Worm (Caenorhabditis elegans) whole organism, L2 larva: ENCODE measurements around the gene T06A10.106.
A peak's percentile ranks its signal among the peaks of the same experiment; 100 is the strongest.

Experiments used
- C34F6.9 ChIP-seq: fragments of 150-350 bp; optimal IDR thresholded peaks from 2 replicates; lab custom pipeline; 2014; ENCODE audit warnings: missing biosample characterization, missing genetic modification characterization
- F13H6.1 ChIP-seq: sonication (generic microtip); optimal IDR thresholded peaks from 2 replicates; lab custom pipeline; 2016; ENCODE audit warnings: missing genetic modification characterization, missing compliant biosample characterization
- R02D3.7 ChIP-seq: fragments of 150-350 bp; optimal IDR thresholded peaks from 2 replicates; lab custom pipeline; 2014; ENCODE audit warnings: missing biosample characterization, missing genetic modification characterization
- Y55F3AM.14 ChIP-seq: fragments of 200-800 bp; sonication (Bioruptor generic); optimal IDR thresholded peaks from 2 replicates; lab custom pipeline; 2018; ENCODE audit warnings: mild to moderate bottlenecking, missing genetic modification characterization, missing compliant biosample characterization
- aly-2 ChIP-seq: fragments of 150-350 bp; optimal IDR thresholded peaks from 2 replicates; lab custom pipeline; 2014; ENCODE audit warnings: missing biosample characterization, missing genetic modification characterization
- blmp-1 ChIP-seq: sonication (generic microtip); optimal IDR thresholded peaks from 2 replicates; lab custom pipeline; 2017; ENCODE audit warnings: missing genetic modification characterization, mild to moderate bottlenecking, missing compliant biosample characterization, antibody characterized with exemption, moderate library complexity; ENCODE audit not compliant: insufficient read depth
- ceh-16 ChIP-seq: fragments of 150-350 bp; optimal IDR thresholded peaks from 2 replicates; lab custom pipeline; 2014; ENCODE audit warnings: missing biosample characterization, missing genetic modification characterization
- ceh-82 ChIP-seq: fragments of 150-350 bp; optimal IDR thresholded peaks from 2 replicates; lab custom pipeline; 2014; ENCODE audit warnings: missing biosample characterization, missing genetic modification characterization
- crh-2 ChIP-seq: sonication (generic microtip); optimal IDR thresholded peaks from 2 replicates; lab custom pipeline; 2017; ENCODE audit warnings: missing biosample characterization, missing genetic modification characterization
- dmd-4 ChIP-seq: sonication (generic microtip); optimal IDR thresholded peaks from 2 replicates; lab custom pipeline; 2017; ENCODE audit warnings: missing biosample characterization, missing genetic modification characterization
- egl-27 ChIP-seq: sonication (generic microtip); optimal IDR thresholded peaks from 3 replicates; lab custom pipeline; 2017; ENCODE audit warnings: missing biosample characterization, missing genetic modification reagents, missing genetic modification characterization
- elt-3 ChIP-seq: sonication (generic microtip); optimal IDR thresholded peaks from 2 replicates; lab custom pipeline; 2017; ENCODE audit warnings: missing biosample characterization, missing genetic modification characterization
- gmeb-1 ChIP-seq: fragments of 150-350 bp; optimal IDR thresholded peaks from 2 replicates; lab custom pipeline; 2014; ENCODE audit warnings: missing biosample characterization, missing genetic modification characterization
- lin-11 ChIP-seq: fragments of 150-350 bp; sonication (generic microtip); optimal IDR thresholded peaks from 2 replicates; lab custom pipeline; 2014; ENCODE audit warnings: missing biosample characterization, missing genetic modification characterization, inconsistent platforms, mixed read lengths
- lin-13 ChIP-seq: fragments of 150-350 bp; optimal IDR thresholded peaks from 2 replicates; lab custom pipeline; 2014; ENCODE audit warnings: missing biosample characterization, missing genetic modification reagents, missing genetic modification characterization
- lin-39 ChIP-seq: fragments of 150-350 bp; optimal IDR thresholded peaks from 2 replicates; lab custom pipeline; 2014; ENCODE audit warnings: missing biosample characterization, missing genetic modification reagents, missing genetic modification characterization
- lsy-2 ChIP-seq, 2 experiments: fragments of 150-350 bp in 1 of 2; sonication (generic microtip) in 1 of 2; optimal IDR thresholded peaks; 2 replicates each; lab custom pipeline; 2014 to 2017; ENCODE audit warnings: missing biosample characterization in 2 of 2, missing genetic modification characterization in 2 of 2
- mbf-1 ChIP-seq: sonication (generic microtip); optimal IDR thresholded peaks from 2 replicates; lab custom pipeline; 2017; ENCODE audit warnings: missing biosample characterization, missing genetic modification characterization
- mdl-1 ChIP-seq, 2 experiments: fragments of 150-350 bp in 1 of 2; sonication (generic microtip) in 1 of 2; optimal IDR thresholded peaks; 2 replicates each; lab custom pipeline; 2017; ENCODE audit warnings: missing biosample characterization in 2 of 2, missing genetic modification characterization in 2 of 2
- nhr-10 ChIP-seq: sonication (generic microtip); optimal IDR thresholded peaks from 2 replicates; lab custom pipeline; 2017; ENCODE audit warnings: missing biosample characterization, missing genetic modification characterization
- nhr-11 ChIP-seq: fragments of 150-350 bp; optimal IDR thresholded peaks from 2 replicates; lab custom pipeline; 2014; ENCODE audit warnings: missing biosample characterization, missing genetic modification characterization
- nhr-12 ChIP-seq: fragments of 150-350 bp; optimal IDR thresholded peaks from 2 replicates; lab custom pipeline; 2014; ENCODE audit warnings: missing biosample characterization, missing genetic modification characterization
- nhr-129 ChIP-seq: fragments of 150-350 bp; optimal IDR thresholded peaks from 2 replicates; lab custom pipeline; 2014; ENCODE audit warnings: missing biosample characterization, missing genetic modification characterization
- nhr-21 ChIP-seq: fragments of 150-350 bp; optimal IDR thresholded peaks from 2 replicates; lab custom pipeline; 2014; ENCODE audit warnings: missing biosample characterization, missing genetic modification characterization
- nhr-23 ChIP-seq: fragments of 150-350 bp; optimal IDR thresholded peaks from 2 replicates; lab custom pipeline; 2014; ENCODE audit warnings: missing biosample characterization, missing genetic modification reagents, missing genetic modification characterization
- nhr-237 ChIP-seq: fragments of 150-350 bp; optimal IDR thresholded peaks from 2 replicates; lab custom pipeline; 2014; ENCODE audit warnings: missing biosample characterization, missing genetic modification characterization
- nhr-25 ChIP-seq: fragments of 150-350 bp; sonication (generic microtip); optimal IDR thresholded peaks from 3 replicates; lab custom pipeline; 2014; ENCODE audit warnings: missing biosample characterization, missing genetic modification characterization
- nhr-77 ChIP-seq: fragments of 150-350 bp; optimal IDR thresholded peaks from 2 replicates; lab custom pipeline; 2014; ENCODE audit warnings: missing biosample characterization, missing genetic modification characterization
- peb-1 ChIP-seq: fragments of 150-350 bp; optimal IDR thresholded peaks from 2 replicates; lab custom pipeline; 2014; ENCODE audit warnings: missing biosample characterization, missing genetic modification characterization
- sem-4 ChIP-seq: fragments of 150-350 bp; optimal IDR thresholded peaks from 2 replicates; lab custom pipeline; 2014; ENCODE audit warnings: missing biosample characterization, missing genetic modification reagents, missing genetic modification characterization
- sma-3 ChIP-seq: sonication (generic microtip); optimal IDR thresholded peaks from 2 replicates; lab custom pipeline; 2016; ENCODE audit warnings: missing genetic modification reagents, missing genetic modification characterization, missing compliant biosample characterization
- sma-9 ChIP-seq, 2 experiments: fragments of 150-350 bp in 1 of 2; sonication (generic microtip) in 1 of 2; optimal IDR thresholded peaks; 2 replicates each; lab custom pipeline; 2014 to 2016; ENCODE audit warnings: missing genetic modification characterization in 2 of 2, mild to moderate bottlenecking in 1 of 2, missing biosample characterization in 1 of 2, missing compliant biosample characterization in 1 of 2, missing genetic modification reagents in 1 of 2, moderate library complexity in 1 of 2
- unc-39 ChIP-seq: fragments of 150-350 bp; optimal IDR thresholded peaks from 2 replicates; lab custom pipeline; 2014; ENCODE audit warnings: missing biosample characterization, missing genetic modification characterization
- unc-55 ChIP-seq: fragments of 150-350 bp; sonication (generic microtip); optimal IDR thresholded peaks from 3 replicates; lab custom pipeline; 2014; ENCODE audit warnings: missing biosample characterization, missing genetic modification reagents, missing genetic modification characterization
- zag-1 ChIP-seq: fragments of 150-350 bp; optimal IDR thresholded peaks from 2 replicates; lab custom pipeline; 2014; ENCODE audit warnings: missing biosample characterization, missing genetic modification characterization
- ztf-1 ChIP-seq: fragments of 200-800 bp; sonication (Bioruptor generic); conservative IDR thresholded peaks from 2 replicates; pipeline ENCODE4 v1.3.6; 2022; ENCODE audit warnings: missing genetic modification characterization, missing compliant biosample characterization
- ztf-11 ChIP-seq: sonication (generic microtip); optimal IDR thresholded peaks from 2 replicates; lab custom pipeline; 2017; ENCODE audit warnings: missing biosample characterization, missing genetic modification characterization
- ztf-4 ChIP-seq: fragments of 150-350 bp; optimal IDR thresholded peaks from 2 replicates; lab custom pipeline; 2014; ENCODE audit warnings: missing biosample characterization, missing genetic modification characterization

Gene T06A10.106

DNA sequence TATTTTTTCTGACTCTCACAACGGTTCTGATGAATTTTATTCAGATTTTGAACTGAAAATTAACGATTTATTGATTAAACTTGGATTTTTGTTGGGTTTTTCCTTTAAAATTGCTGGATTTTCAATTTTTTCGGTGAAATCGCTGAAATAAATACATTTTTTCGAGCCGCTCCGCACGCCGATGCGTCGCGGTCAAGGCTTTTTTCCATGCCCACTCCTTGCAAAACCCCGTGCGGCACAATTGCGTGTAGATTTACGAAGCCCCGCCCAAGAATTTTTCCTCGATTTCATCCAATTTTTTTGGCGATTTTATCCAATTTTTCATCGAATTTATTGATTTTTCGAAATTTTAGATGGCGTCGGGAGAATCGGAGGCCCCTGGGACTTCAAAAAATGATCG is 3.3 kb downstream of the T06A10.106 start, which contains the start of gene gtsf-1 (continued):
- TF ChIP-seq nhr-11 (tag; lab: Kevin White, UChicago) (no peak), blmp-1 (tag; lab: Kevin White, UChicago) (peak; percentile 28), mbf-1 (tag; lab: Kevin White, UChicago) (no peak), unc-39 (tag; lab: Kevin White, UChicago) (no peak), nhr-25 (tag; lab: Kevin White, UChicago) (peak; percentile 84), sma-9 (GFP tag; optimal IDR thresholded peaks at IDR 0.05; lab: Kevin White, UChicago) (peak; percentile 64), sma-9 (tag; optimal IDR thresholded peaks at IDR 0.05; lab: Kevin White, UChicago) (no peak)

DNA sequence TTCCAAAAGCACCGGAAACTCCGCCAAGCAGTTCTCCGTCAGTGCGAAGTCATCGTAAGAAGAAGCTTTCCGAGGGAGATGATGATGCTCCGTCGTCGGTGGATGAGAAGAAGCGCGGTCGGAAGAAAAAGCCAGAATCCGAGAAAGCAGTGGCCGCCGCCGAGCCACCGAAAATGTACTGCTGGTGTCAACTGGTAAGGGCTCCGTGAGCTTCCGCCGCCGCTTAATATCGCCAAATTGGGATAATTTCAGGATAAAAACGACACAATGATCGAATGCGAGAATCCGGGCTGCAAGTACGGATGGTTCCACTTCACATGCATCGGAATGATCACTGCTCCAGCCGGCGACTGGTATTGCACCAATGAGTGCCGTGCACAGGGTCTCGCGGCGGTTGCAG is 3.9 kb downstream of the T06A10.106 start:
- TF ChIP-seq R02D3.7 (tag; lab: Kevin White, UChicago) (no peak), elt-3 (tag; lab: Kevin White, UChicago) (no peak), egl-27 (tag; lab: Kevin White, UChicago) (no peak), ztf-1 (no peak), ceh-82 (tag; lab: Kevin White, UChicago) (no peak), nhr-77 (tag; lab: Kevin White, UChicago) (no peak), unc-55 (GFP tag; lab: Kevin White, UChicago) (no peak), lin-13 (GFP tag; lab: Kevin White, UChicago) (no peak), zag-1 (no peak), lin-39 (tag; lab: Kevin White, UChicago) (no peak)

DNA sequence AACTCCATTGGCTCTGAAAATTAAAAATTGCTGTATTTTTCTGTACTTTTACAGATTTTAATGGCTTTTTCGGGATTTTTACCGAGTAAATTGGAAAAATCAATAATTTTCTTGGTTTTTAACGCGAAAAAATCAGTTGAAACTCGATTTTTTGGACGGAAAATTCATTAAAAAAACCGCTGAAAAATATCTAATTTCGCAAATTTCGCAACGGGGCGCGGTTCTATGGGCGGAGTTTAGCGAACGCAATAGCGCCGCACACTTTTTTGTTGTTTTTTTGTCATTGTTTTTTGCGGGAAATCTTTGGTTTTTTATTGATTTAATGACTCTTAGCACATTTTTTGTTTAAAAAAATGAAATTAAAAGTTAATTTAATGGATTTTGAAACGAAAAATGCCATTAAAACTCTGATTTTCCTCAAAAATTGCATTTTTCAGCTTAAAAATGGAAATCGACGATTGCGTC is 5.3 kb downstream of the T06A10.106 start, which contains the start of the genes mel-46 and lsy-13:
Gene mel-46 (minus strand): TSS at position 51 of the 465 bp plus-strand sequence.
Gene lsy-13 (plus strand): TSS at position 440 of the 465 bp plus-strand sequence.
- peak; percentile 38 for TF ChIP-seq gmeb-1
- TF ChIP-seq aly-2 (tag; lab: Kevin White, UChicago): no peak
- TF ChIP-seq R02D3.7 (tag; lab: Kevin White, UChicago): no peak
- no peak for TF ChIP-seq Y55F3AM.14 (GFP tag; lab: Kevin White, UChicago)
- peak; percentile 77 for TF ChIP-seq unc-55 (GFP tag; lab: Kevin White, UChicago)
- TF ChIP-seq mdl-1 (tag; optimal IDR thresholded peaks at IDR 0.05; lab: Kevin White, UChicago): no peak
- TF ChIP-seq dmd-4 (tag; lab: Kevin White, UChicago): no peak
- no peak for TF ChIP-seq ztf-1
- no peak for TF ChIP-seq ceh-16 (tag; lab: Kevin White, UChicago)
- TF ChIP-seq sma-9 (GFP tag; optimal IDR thresholded peaks at IDR 0.05; lab: Kevin White, UChicago): no peak
- TF ChIP-seq sma-9 (tag; optimal IDR thresholded peaks at IDR 0.05; lab: Kevin White, UChicago): no peak
- peak; percentile 15 for TF ChIP-seq lin-11 (tag; lab: Kevin White, UChicago)
- peak; percentile 28 to 62 for TF ChIP-seq lsy-2 (tag; optimal IDR thresholded peaks at IDR 0.05; lab: Kevin White, UChicago)
- peak; percentile 48 for TF ChIP-seq nhr-25 (tag; lab: Kevin White, UChicago)
- no peak for TF ChIP-seq nhr-21 (tag; lab: Kevin White, UChicago)
- TF ChIP-seq F13H6.1 (tag; lab: Kevin White, UChicago): peak; percentile 15
- TF ChIP-seq nhr-23 (tag; lab: Kevin White, UChicago): no peak
- no peak for TF ChIP-seq mbf-1 (tag; lab: Kevin White, UChicago)
- no peak for TF ChIP-seq nhr-10
- peak; percentile 52 for TF ChIP-seq lin-13 (GFP tag; lab: Kevin White, UChicago)
- TF ChIP-seq nhr-77 (tag; lab: Kevin White, UChicago): no peak
- peak; percentile 35 for TF ChIP-seq nhr-129
- TF ChIP-seq sem-4: peak; percentile 23
- TF ChIP-seq sma-3 (GFP tag; lab: Kevin White, UChicago): peak; percentile 43
- peak; percentile 62 for TF ChIP-seq C34F6.9
- no peak for TF ChIP-seq ztf-11 (tag; lab: Kevin White, UChicago)
- peak; percentile 13 for TF ChIP-seq crh-2 (tag; lab: Kevin White, UChicago)

DNA sequence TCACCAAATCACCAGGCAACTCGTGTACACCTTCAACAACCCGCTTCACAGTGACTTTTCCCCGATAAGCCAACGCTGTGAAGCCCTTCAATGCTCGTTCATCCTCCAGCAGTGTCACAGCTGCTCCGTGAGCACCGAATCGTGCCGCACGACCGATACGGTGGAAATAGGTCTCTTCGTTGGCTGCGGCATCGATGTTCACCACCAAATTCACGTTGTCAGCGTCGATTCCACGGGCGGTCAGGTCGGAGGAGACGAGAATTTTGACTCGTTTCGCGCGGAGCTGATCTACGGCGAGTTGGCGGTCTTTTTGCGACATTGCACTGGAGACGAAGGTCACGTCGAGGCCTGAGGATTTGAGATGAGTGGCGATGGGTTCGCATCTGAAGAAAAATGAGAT is 8.1 kb downstream of the T06A10.106 start:
- TF ChIP-seq nhr-21 (tag; lab: Kevin White, UChicago) (no peak), peb-1 (tag; lab: Kevin White, UChicago) (no peak), lin-39 (tag; lab: Kevin White, UChicago) (no peak), ztf-4 (tag; lab: Kevin White, UChicago) (no peak), F13H6.1 (tag; lab: Kevin White, UChicago) (no peak), unc-39 (tag; lab: Kevin White, UChicago) (no peak), sma-3 (GFP tag; lab: Kevin White, UChicago) (no peak), nhr-77 (tag; lab: Kevin White, UChicago) (no peak), nhr-12 (tag; lab: Kevin White, UChicago) (no peak), nhr-237 (no peak), egl-27 (tag; lab: Kevin White, UChicago) (no peak), crh-2 (tag; lab: Kevin White, UChicago) (no peak), nhr-10 (no peak), mdl-1 (tag; optimal IDR thresholded peaks at IDR 0.05; lab: Kevin White, UChicago) (no peak), ztf-1 (no peak), ztf-11 (tag; lab: Kevin White, UChicago) (no peak), R02D3.7 (tag; lab: Kevin White, UChicago) (no peak), lin-11 (tag; lab: Kevin White, UChicago) (no peak)
